Fruit fly (Drosophila melanogaster): ENCODE data around the gene CG32512.

dm6 chrX:21045448-21045941 lies 21.8 kb downstream of the CG32512 start:
- TF ChIP-seq sage (GFP tag; optimal IDR thresholded peaks at IDR 0.05) (no peak), pan (optimal IDR thresholded peaks at IDR 0.05) (no peak), N (GFP tag; optimal IDR thresholded peaks at IDR 0.05) (no peak), psq (GFP tag; optimal IDR thresholded peaks at IDR 0.05) (no peak), usp (GFP tag; optimal IDR thresholded peaks at IDR 0.05) (no peak)
